Fruit fly (Drosophila melanogaster) Kc167 (cell line): Measurements from ENCODE around the gene Mfe2.

ENCODE experiments used
- Myc ChIP-seq: fragments of >200 bp; optimal IDR thresholded peaks from 2 replicates; lab custom pipeline; 2017; ENCODE audit warnings: missing external identifiers
- Sin3A ChIP-seq: fragments of >200 bp; optimal IDR thresholded peaks from 2 replicates; lab custom pipeline; 2018; ENCODE audit warnings: missing external identifiers
- h ChIP-seq: fragments of >200 bp; optimal IDR thresholded peaks from 3 replicates; lab custom pipeline; 2018; ENCODE audit warnings: missing external identifiers
- insv ChIP-seq: fragments of >200 bp; optimal IDR thresholded peaks from 3 replicates; lab custom pipeline; 2018; ENCODE audit warnings: missing external identifiers
- psq ChIP-seq: fragments of >200 bp; optimal IDR thresholded peaks from 2 replicates; lab custom pipeline; 2017; ENCODE audit warnings: missing external identifiers
- ttk ChIP-seq: sonication (Bioruptor generic); optimal IDR thresholded peaks from 2 replicates; lab custom pipeline; 2017; ENCODE audit warnings: missing external identifiers

Mfe2 gene

dm6 chrX:16303636-16304035 lies 32.9 kb downstream of the Mfe2 start, which contains the start of gene CG3679:
Gene CG3679 (plus strand): TSS chrX:16303870.
- TF ChIP-seq Sin3A (lab: Kevin White, UChicago) (no peak), insv (no peak), psq (lab: Kevin White, UChicago) (no peak), h (no peak), Myc (lab: Kevin White, UChicago) (no peak), ttk (lab: Kevin White, UChicago) (no peak)

DNA sequence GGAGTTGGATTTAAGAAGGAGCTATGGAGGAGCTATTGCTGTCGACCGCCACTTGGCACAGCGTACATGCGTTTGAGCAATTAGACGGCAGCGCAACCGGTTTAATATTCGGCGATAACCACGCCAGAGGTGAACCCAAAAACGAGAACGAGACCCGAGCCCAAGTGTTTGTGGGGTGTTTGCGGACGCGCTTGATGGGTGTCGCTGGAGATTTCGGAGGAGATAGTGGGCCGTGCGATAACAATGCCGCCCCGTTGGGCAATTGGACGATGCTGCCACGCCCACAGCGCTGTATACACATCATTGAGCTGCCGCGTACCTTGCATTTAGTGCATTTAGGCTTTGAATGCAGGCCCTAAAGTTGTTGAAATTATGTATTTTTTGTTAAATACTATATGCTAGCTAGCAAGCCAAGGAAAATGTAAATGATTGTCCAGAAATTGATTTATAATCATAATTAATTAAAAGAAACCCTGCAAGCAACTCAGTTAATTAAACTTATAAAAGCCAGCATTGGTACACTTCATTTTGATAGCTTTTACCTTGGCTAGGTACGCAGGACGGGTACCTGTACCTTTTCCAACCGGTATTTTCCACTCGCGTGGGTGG lies 37.7 kb downstream of the Mfe2 start, which contains the start of gene Had1:
Gene Had1, minus strand, starts transcription at position 358 of the 609 bp plus-strand sequence.
- TF ChIP-seq Myc (lab: Kevin White, UChicago) (no peak), psq (lab: Kevin White, UChicago) (no peak), Sin3A (lab: Kevin White, UChicago) (no peak), insv (no peak), ttk (lab: Kevin White, UChicago) (no peak), h (no peak)

- TF ChIP-seq Sin3A (lab: Kevin White, UChicago) (no peak), ttk (lab: Kevin White, UChicago) (no peak), insv (no peak), h (no peak), psq (lab: Kevin White, UChicago) (no peak), Myc (lab: Kevin White, UChicago) (no peak)
Measured at dm6 chrX:16308953-16309352, 38.2 kb downstream of the Mfe2 start.

- no peak for TF ChIP-seq h
- TF ChIP-seq psq (lab: Kevin White, UChicago) = no peak
- no peak for TF ChIP-seq insv
- no peak for TF ChIP-seq Sin3A (lab: Kevin White, UChicago)
- no peak for TF ChIP-seq ttk (lab: Kevin White, UChicago)
- TF ChIP-seq Myc (lab: Kevin White, UChicago) = no peak
Measured at dm6 chrX:16309764-16310163, 39.0 kb downstream of the Mfe2 start.

- TF ChIP-seq psq (lab: Kevin White, UChicago) (no peak), ttk (lab: Kevin White, UChicago) (no peak), Sin3A (lab: Kevin White, UChicago) (no peak), insv (no peak), Myc (lab: Kevin White, UChicago) (no peak), h (no peak)
Measured at dm6 chrX:16313078-16313875, 42.5 kb downstream of the Mfe2 start, which contains the start of the genes CG9915 and SWIP. Gene CG9915 (minus strand): TSS chrX:16313138. Gene SWIP (plus strand): TSS chrX:16313709.

DNA sequence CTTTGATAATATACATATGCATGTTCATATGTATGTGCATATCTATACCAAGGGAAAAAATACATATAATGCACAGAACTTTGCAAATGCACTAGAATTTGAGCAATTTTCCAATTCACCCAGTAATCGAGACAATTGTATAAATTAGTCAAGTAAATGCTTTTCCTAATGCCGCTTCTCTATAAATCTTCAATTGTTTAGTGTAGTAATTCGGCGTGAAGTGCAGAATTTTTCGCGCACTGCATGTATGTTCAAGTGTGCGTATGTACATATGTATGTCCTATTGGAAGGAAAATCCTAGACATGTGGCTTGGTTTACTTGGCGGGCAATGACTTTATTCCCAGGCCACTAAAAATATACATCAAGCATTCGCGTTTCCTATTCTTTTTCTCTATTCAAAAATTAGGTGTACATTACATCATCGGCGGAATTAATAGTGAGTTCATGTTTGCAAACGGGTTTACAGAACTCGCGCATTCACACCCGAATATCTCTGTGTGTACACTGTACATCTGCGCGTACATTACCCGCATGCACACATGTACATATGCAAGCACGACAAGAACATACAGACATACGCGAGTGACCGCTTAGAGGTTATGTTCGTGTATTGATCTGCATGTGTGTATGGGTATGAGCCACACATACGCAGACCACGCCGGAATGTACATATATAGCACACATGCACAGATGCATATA lies 48.3 kb downstream of the Mfe2 start:
- no peak for TF ChIP-seq Sin3A (lab: Kevin White, UChicago)

DNA sequence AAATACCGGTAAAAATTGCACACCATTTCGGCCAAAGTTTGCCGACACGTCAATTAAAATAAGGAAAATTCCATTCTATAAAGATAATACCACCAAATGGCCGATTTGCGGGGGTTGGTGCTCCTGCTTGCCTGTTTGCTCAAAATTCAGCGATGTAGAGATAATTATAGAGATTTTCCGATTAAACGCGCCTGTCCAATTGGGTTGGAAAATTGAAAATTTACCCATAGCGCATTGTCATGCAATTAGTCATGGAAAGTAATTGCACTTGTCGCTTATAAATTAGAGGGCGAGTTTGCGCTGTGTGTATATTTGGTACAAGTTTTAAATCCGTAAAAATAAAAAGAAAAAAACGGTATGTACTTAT lies 48.8 kb downstream of the Mfe2 start:
- no peak for TF ChIP-seq insv
- no peak for TF ChIP-seq h
- TF ChIP-seq ttk (lab: Kevin White, UChicago) = no peak

DNA sequence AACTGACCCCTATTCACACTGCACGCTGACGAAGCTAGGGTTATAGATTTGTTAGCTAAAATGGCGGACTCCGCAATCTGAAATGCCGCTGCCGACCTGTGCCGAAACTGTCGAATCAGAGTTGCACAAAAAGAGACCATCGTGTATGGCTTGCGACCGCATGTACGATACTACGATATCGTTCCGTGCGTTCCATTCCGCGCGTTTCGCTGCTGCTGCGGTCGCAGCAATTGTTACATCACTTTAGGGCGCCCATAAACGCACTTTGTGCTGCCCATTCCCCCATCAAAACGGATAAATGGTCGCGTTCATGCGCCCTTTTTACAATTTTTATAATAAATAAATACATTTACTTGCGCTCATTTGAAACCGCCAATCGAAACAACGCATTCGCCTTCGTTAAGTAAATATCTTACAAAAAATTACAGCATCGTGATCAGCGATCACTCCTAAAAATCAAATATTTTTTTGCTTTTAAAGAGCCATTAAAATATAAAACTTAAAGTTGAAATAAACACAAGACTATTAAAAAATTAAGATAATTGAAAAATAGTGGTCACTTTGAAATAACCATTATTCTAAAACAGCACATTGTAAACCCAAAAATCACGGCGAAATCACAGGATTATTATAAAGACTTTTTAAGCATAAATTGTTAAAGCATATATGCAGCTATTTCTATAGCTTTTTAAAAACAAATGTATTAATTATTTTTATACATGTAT lies 49.6 kb downstream of the Mfe2 start, which contains the start of gene Cyp1:
Gene Cyp1, minus strand, starts transcription at position 174 of the 725 bp plus-strand sequence.
- TF ChIP-seq h (no peak), ttk (lab: Kevin White, UChicago) (no peak), insv (no peak), psq (lab: Kevin White, UChicago) (no peak), Myc (lab: Kevin White, UChicago) (no peak), Sin3A (lab: Kevin White, UChicago) (no peak)

DNA sequence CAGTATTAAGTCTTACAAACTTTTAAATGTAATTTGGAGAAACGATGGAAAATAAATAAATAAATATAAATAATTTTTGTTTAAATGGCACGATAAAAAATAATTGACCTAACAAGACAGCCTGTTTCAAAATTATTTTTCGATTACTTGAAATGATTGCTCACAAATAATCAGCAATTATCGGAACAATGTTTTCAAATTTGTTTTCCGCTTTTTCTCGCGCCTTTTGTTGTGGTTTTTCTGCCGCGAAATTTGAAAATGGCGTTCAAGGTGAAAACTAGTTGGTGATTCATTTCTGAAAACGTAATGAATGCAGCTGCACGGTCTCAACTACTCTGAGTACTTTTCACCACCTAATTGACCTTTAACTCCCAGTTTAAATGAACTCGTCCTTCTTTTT lies 50.3 kb downstream of the Mfe2 start:
- no peak for TF ChIP-seq Myc (lab: Kevin White, UChicago)
- no peak for TF ChIP-seq h
- no peak for TF ChIP-seq insv
- TF ChIP-seq psq (lab: Kevin White, UChicago) = no peak
- TF ChIP-seq Sin3A (lab: Kevin White, UChicago) = no peak
- no peak for TF ChIP-seq ttk (lab: Kevin White, UChicago)

DNA sequence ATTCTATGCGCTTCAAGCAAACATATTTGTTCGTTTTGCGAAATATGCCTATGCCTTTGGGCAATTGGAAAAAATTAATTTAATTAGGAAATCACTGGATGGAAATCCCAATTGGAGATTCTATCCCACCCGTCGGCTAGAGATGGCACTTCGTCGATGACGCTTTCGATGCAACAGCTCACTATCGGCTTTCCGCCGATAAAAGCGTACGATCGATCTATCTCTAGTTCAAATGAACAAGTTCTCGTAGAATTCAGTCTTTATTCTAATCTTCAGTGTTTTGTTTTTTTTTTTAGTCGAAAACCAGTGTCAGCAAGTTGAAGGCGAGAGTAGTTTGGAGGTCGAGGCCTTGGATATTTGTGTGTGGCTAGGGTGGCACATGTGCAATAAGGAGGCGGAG lies 52.3 kb downstream of the Mfe2 start, which contains the start of the genes CG9917 and CG32579:
Gene CG9917, minus strand, starts transcription at position 169 of the 400 bp plus-strand sequence.
Gene CG32579, plus strand, starts transcription at position 224 of the 400 bp plus-strand sequence.
- TF ChIP-seq Sin3A (lab: Kevin White, UChicago) (no peak), h (no peak), insv (no peak), ttk (lab: Kevin White, UChicago) (no peak), Myc (lab: Kevin White, UChicago) (no peak), psq (lab: Kevin White, UChicago) (no peak)
